Fruit fly (Drosophila melanogaster) ovary, adult (tissue): ENCODE measurements around the gene CG44153.

ENCODE experiments used
- CG17801 ChIP-seq: fragments of 200-800 bp; optimal IDR thresholded peaks from 2 replicates; lab custom pipeline; 2019; ENCODE audit warnings: missing biosample characterization, mild to moderate bottlenecking, missing genetic modification characterization, moderate library complexity; ENCODE audit not compliant: partially characterized antibody

Gene CG44153

DNA sequence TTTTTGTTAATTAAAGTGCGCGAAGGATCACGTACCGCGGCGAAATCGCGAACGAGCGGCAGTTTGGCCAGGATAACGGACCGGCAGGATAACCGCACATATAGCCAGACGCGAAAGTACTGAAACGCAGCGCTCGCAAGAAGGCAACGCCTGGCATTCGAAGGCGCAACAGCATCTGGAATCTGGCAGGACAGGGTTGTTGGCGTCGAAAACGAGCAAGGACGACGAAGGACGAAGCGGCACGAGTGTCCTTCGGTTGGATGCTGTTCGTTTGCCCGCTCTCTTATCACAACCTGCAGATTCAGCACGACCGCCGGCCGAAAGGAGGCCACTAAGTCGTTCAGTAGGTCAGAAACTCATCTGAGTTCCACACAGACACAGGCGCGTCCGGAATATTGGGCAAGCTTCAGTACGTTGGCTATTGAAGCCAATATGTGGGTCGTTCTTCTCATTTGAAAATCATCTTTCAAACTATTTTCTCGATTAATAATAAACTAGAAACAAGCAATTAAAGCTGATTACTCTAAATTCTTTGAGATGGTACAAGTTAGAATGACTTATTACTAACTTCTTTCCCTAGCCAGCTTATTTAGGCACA, at the start of gene CG44153:
CG44153 (minus strand) TSS at position 75 of the 598 bp plus-strand sequence.
- TF ChIP-seq CG17801 (GFP tag; lab: Kevin White, UChicago) = no peak

DNA sequence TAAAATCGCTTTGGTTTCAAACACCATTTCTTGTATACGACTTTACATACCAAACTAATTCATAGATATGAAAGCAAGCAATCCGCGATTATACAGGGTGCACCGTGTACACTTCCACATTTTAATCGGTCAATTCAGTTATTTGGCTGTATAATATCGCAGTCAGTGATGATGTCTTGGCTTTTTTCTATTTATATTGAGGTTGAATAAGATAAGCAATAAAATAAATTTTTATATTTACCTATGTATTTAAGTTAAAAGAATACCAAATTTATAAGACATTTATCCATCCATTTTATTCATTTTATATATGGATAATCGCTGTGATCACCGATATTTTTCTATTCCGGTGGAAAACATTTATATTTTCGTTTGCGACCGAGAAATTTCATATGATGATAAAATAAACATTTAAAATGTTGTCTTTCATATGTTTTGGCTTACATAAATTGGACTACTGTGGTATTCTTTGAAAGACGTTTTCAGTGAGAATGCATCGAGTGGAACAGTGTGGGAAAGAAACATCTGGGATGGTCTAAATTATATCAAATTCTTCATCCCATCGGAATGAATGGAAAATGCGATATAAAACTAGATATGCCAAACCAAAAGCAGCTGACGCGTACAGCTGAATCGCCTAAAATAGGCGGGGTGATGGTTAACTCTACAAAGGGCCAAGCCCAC, 46.8 kb upstream of the CG44153 start, which contains the start of gene CG5708:
CG5708 (minus strand) TSS at position 85 of the 684 bp plus-strand sequence.
- TF ChIP-seq CG17801 (GFP tag; lab: Kevin White, UChicago) = no peak

DNA sequence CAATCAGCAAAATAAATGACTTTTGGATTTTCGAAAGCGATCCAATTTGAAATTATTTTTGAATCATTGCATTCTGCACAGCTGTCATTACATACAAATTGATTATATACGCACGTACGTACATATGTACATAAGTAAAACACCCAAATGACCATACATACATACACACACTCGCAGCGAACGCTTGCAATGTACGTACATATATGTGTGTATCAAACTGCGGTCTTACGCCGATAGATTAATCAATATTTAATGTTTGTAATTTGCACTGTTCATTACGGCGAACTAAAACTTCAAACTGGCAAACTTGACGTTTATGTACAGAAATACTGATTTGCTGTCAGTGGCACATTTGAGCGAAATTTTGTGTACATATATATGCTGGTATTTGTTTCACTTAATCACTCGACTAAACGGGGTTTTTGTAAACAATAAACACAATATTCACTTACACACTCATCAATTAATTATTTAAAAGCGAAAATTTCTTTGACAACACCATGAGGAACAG, 46.2 kb upstream of the CG44153 start:
- no peak for TF ChIP-seq CG17801 (GFP tag; lab: Kevin White, UChicago)

DNA sequence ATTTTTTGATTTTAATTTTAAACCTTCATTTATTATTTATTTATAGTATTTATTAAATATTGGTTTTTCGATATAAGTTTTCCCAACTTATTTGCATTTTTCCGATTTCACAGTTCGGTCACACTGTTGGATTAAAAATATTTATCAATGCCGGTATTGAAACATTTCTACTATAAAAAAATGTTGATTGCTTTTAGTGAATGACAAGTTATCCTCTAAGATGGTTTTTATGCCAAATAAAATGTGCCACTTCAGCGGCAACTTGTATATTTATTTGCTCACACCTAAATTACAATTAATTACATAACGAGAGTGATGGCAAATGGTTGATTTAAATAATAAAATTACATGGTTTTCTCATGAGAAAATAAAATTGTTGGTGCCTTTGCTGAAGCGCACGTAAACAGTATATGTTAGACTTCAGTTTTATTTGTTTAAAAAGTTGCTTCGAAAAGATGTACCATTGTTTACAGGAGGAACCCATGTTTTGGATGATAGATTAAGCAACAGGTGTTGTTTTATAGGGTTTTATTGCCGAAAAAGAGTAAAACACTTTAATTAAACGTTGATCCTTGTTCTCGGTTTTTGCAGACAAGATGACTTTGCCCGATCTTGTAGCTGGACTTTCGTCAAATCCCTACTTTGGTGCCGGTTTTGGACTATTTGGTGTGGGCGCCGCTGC, 42.6 kb upstream of the CG44153 start, which contains the start of gene Bcs1:
Bcs1 (plus strand) TSS at position 108 of the 682 bp plus-strand sequence.
- no peak for TF ChIP-seq CG17801 (GFP tag; lab: Kevin White, UChicago)

DNA sequence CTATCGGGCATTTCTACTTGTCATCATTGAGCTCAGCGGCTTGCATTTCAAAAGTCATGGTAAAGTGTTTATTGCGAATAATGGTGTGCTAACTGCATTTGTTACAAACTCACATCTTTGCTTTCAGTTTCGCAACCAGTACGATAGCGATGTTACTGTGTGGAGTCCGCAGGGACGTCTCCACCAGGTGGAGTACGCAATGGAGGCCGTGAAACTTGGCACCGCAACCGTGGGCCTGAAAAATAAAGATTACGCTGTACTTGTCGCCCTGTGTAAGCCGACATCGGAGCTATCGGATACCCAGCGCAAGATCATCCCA, 41.3 kb upstream of the CG44153 start:
- no peak for TF ChIP-seq CG17801 (GFP tag; lab: Kevin White, UChicago)

DNA sequence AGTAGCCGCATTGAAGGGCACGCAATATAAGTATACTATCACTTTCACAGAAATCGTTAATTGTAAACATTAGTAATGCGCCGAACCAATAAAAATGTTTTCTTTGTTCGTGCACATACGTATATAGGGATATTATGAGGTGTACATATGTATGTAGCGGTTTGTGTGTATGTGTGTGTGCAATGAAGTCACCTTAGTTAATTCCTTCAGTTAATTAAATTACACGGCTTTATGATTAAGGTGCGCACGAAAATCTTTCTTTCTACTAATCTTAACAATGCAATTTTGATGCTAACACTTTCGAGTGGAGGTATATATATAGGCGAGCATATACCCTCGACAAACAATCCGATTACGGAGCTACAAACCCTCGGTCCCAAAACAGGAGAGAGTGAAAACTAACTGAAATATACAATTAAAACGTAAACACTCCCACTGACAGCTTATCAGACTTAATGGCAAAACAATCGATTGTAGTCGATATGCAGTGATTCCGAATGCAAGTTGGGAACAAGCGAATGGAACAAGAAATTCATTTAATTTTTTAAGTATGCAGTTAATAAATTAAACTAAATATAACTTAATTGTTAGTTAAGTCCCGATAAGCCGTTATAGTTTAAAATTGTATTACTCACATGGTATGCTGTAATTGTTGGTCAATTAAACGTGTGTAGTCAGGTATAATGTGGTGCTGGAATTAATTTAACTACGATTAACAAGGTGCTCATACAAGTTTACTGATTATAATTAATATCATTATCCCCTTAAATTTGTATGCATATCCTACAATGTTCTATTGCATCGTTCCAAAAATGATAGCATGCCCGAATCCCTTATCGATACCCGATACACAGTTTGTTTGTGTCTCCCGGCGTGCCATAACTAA, 40.7 kb upstream of the CG44153 start, which contains the start of the genes Npc1a and Prosalpha6:
Npc1a (minus strand) TSS at position 716 of the 886 bp plus-strand sequence.
Prosalpha6 (plus strand) TSS at position 851 of the 886 bp plus-strand sequence.
- TF ChIP-seq CG17801 (GFP tag; lab: Kevin White, UChicago) = no peak

DNA sequence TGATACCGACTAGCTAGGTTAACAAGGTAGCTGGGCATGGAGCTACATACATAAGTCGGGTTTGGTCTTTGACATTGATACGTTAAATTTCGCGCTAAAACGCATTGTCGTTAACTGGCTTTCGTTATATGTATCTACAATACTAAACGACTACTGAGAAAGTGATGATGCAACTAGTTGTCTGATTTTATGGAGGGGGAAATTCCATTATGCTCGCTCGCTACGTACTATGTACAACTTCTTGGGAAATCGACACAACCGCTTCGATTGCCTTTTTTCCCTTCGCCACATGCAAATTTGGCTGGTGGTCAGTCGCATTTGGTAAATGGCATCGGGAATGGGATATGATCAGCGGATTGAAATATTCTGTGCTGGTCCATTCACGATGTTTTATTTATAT, 40.0 kb upstream of the CG44153 start:
- no peak for TF ChIP-seq CG17801 (GFP tag; lab: Kevin White, UChicago)

DNA sequence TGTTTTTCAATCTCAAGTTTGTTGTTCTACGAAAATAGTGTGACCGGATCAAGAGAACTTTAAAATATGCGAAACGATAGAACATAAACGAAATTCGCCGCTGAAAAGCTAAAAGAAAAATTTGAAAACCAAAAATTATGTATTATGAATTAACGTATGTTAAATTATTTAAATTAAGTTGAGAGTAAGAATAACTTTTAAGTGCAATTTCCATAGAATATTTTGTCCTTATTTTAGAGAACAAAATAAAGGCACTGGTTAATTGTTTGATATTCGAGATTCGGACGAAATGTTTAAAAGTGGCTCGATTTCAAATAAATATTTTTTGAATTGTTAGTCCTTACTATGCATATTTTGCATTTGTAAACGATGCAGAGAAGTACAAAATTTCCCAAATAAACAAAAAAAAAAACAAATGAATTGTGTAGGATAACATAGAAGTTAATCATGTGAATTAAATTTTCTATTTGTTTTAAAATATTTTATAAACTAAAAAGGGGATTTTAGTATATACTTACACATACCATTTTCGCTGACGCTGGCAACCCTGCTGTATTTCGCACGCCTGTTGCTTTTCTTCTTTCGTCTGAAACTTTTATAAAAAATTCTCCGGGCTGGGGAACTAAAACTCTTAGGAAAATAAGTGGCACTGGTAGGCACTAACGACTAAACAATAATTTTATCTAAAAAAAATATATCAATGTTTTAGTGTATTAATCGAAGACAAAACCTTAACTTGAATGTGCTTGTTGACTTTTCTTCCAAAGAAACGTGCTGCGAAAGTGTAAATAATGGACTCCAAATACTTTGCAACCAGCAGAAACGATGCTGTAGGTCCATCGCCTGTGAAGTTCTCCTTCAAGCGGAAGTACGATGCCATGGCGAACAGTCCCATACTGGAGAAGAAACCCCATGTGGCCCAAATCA, 30.8 kb upstream of the CG44153 start, which contains the start of the genes CG5727 and ath:
CG5727 (minus strand) TSS at position 51 of the 927 bp plus-strand sequence.
ath (plus strand) TSS at position 513 of the 927 bp plus-strand sequence.
- no peak for TF ChIP-seq CG17801 (GFP tag; lab: Kevin White, UChicago)

DNA sequence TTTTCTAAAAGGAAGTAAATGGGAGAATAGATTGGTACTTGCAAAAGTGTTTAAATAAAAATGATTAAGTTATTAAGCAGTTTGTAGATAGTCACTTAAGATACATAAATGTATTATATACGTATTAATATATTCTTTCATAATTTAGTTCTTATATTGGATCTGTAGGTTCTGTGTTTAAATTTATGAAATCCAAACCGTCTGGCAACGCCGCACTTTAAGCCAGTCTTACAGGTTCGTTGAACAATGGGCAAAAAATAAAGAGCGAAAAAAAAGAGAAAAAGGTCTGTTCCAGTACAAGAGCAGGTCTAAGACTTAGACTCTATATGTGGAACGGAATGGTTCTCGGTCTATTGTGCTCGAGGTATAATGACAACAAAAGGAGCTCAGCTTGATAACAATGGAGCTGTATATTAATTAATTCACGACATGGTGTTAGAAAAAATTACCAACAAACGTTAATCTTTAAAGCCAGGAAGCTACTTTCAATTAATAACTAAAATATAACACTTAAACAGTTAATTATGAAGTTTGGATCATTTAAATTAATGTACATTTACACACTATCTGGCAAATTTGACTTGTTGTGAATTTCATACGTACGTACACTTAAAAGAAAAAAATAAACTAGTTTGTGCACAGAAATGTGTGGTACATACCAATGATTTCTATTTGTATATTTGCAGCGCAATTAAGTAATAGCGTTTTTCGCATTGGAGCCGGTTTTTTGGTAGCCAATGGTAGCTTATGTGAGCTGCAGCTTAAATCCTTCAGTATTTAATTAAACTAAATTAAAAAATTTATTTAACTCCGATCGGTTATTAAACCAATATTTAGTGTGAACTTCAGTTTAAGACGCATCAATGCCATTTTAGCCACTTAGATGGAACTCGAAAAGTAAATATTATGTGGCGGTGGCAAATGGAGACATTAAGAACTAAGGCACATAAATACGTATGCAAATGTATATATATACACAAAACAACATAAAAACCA, 29.0 kb upstream of the CG44153 start, which contains the start of gene CG5731:
CG5731 (minus strand) TSS at position 946 of the 996 bp plus-strand sequence.
- no peak for TF ChIP-seq CG17801 (GFP tag; lab: Kevin White, UChicago)

DNA sequence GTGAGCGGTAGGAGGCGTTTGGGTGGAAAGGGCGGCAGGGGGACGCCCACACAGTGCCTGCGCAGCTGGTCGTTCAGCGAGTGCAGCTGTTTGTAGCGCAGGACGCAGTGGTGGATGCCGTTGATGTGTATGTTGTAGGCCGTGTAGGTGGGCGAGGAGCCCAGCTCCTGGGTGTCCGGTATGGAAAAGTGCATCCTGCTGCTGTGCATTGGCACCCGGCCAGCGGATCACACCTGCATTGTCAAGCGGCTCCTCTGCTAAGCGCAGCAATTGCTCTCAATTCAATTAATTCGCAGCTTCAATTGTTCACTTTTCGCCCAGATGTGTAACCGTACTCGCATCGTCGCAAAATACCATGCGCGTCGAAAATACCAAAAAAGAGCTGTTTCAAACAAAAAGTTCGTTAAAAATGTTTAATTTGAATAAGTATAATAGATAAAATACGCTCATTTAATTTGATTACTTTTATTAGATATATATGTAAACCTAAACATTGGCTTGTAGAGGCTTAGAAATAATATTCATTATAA, 26.6 kb upstream of the CG44153 start, which contains the start of gene Snx17:
Snx17 (minus strand) TSS at position 329 of the 530 bp plus-strand sequence.
- no peak for TF ChIP-seq CG17801 (GFP tag; lab: Kevin White, UChicago)

DNA sequence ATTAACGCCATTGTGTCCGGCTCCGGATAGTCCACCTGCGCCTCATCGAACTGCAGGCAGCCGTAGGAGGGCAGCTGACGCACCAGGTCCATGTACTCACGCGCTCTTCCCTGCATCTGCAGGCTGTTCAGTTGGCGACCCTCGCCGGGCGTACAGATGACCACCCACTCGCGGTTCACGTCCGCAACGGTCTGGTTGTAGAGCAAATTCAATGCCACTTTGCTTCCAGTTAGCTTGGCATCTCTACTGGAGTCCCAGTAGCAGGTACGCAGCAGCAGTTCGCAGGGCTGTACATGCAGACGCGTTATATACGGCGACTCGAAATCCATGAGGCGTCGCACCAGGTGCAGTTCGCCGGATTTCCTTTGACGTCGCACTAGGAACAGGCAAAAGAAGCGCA, 25.9 kb upstream of the CG44153 start:
- TF ChIP-seq CG17801 (GFP tag; lab: Kevin White, UChicago) = no peak
